Worm (Caenorhabditis elegans) whole organism, late embryonic: ENCODE measurements around the gene elo-6.
"Not testable (repeated sequence)": the region's sequence is repeated elsewhere in the genome, so short reads cannot be mapped to it uniquely, and the experiment has no call there.

Experiments used
- C08G9.2 ChIP-seq: sonication (generic microtip); optimal IDR thresholded peaks from 2 replicates; lab custom pipeline; 2016; ENCODE audit warnings: mild to moderate bottlenecking, missing genetic modification characterization, moderate library complexity, missing compliant biosample characterization
- K02D7.2 ChIP-seq: sonication (generic microtip); optimal IDR thresholded peaks from 2 replicates; lab custom pipeline; 2017; ENCODE audit warnings: mild to moderate bottlenecking, missing genetic modification characterization, missing compliant biosample characterization
- K09A11.1 ChIP-seq: sonication (generic microtip); optimal IDR thresholded peaks from 2 replicates; lab custom pipeline; 2017; ENCODE audit warnings: antibody characterized with exemption, mild to moderate bottlenecking, missing genetic modification characterization, missing compliant biosample characterization; ENCODE audit not compliant: insufficient read depth
- T23F11.4 ChIP-seq: fragments of 200-800 bp; sonication (Bioruptor generic); optimal IDR thresholded peaks from 2 replicates; lab custom pipeline; 2018; ENCODE audit warnings: mild to moderate bottlenecking, missing genetic modification characterization, missing compliant biosample characterization
- ahr-1 ChIP-seq: sonication (generic microtip); optimal IDR thresholded peaks from 2 replicates; lab custom pipeline; 2016; ENCODE audit warnings: missing genetic modification characterization, missing compliant biosample characterization
- ceh-14 ChIP-seq: sonication (generic microtip); optimal IDR thresholded peaks from 2 replicates; lab custom pipeline; 2016; ENCODE audit warnings: missing genotype, missing genetic modification characterization, missing compliant biosample characterization
- ceh-18 ChIP-seq: sonication (generic microtip); optimal IDR thresholded peaks from 2 replicates; lab custom pipeline; 2016; ENCODE audit warnings: missing genetic modification characterization, missing compliant biosample characterization
- ceh-22 ChIP-seq: sonication (generic microtip); optimal IDR thresholded peaks from 2 replicates; lab custom pipeline; 2017; ENCODE audit warnings: missing biosample characterization, missing genetic modification characterization
- ceh-24 ChIP-seq: sonication (generic microtip); optimal IDR thresholded peaks from 2 replicates; lab custom pipeline; 2016; ENCODE audit warnings: mild to moderate bottlenecking, missing genetic modification characterization, missing compliant biosample characterization
- ceh-30 ChIP-seq: fragments of 150-350 bp; optimal IDR thresholded peaks from 2 replicates; lab custom pipeline; 2014; ENCODE audit warnings: missing biosample characterization, missing genetic modification characterization
- ceh-31 ChIP-seq: sonication (generic microtip); optimal IDR thresholded peaks from 2 replicates; lab custom pipeline; 2016; ENCODE audit warnings: missing genetic modification characterization, missing compliant biosample characterization
- dve-1 ChIP-seq: sonication (generic microtip); optimal IDR thresholded peaks from 2 replicates; lab custom pipeline; 2017; ENCODE audit warnings: antibody characterized with exemption, mild to moderate bottlenecking, missing genetic modification characterization, missing compliant biosample characterization
- elt-4 ChIP-seq: sonication (generic microtip); optimal IDR thresholded peaks from 2 replicates; lab custom pipeline; 2016; ENCODE audit warnings: missing genetic modification characterization, missing compliant biosample characterization
- fkh-10 ChIP-seq: fragments of 150-350 bp; optimal IDR thresholded peaks from 2 replicates; lab custom pipeline; 2014; ENCODE audit warnings: missing biosample characterization, missing genetic modification reagents, missing genetic modification characterization
- fkh-6 ChIP-seq: sonication (generic microtip); optimal IDR thresholded peaks from 2 replicates; lab custom pipeline; 2016; ENCODE audit warnings: missing genetic modification characterization, missing compliant biosample characterization
- hlh-13 ChIP-seq: fragments of 200-800 bp; sonication (Bioruptor generic); optimal IDR thresholded peaks from 2 replicates; lab custom pipeline; 2018; ENCODE audit warnings: mild to moderate bottlenecking, missing genetic modification characterization, missing compliant biosample characterization
- hlh-15 ChIP-seq: sonication (generic microtip); optimal IDR thresholded peaks from 2 replicates; lab custom pipeline; 2016; ENCODE audit warnings: missing genetic modification characterization, missing compliant biosample characterization
- hlh-30 ChIP-seq: sonication (generic microtip); optimal IDR thresholded peaks from 2 replicates; lab custom pipeline; 2017; ENCODE audit warnings: antibody characterized with exemption, missing genetic modification characterization, missing compliant biosample characterization; ENCODE audit not compliant: insufficient read depth
- lim-6 ChIP-seq: sonication (generic microtip); optimal IDR thresholded peaks from 2 replicates; lab custom pipeline; 2016; ENCODE audit warnings: missing genetic modification characterization, missing compliant biosample characterization
- lin-11 ChIP-seq: fragments of 200-800 bp; sonication (Bioruptor generic); optimal IDR thresholded peaks from 2 replicates; lab custom pipeline; 2018; ENCODE audit warnings: mild to moderate bottlenecking, missing genetic modification characterization, missing compliant biosample characterization
- mec-3 ChIP-seq: sonication (generic microtip); optimal IDR thresholded peaks from 2 replicates; lab custom pipeline; 2016; ENCODE audit warnings: borderline replicate concordance, missing genetic modification characterization, missing compliant biosample characterization
- nhr-11 ChIP-seq: fragments of 150-350 bp; optimal IDR thresholded peaks from 2 replicates; lab custom pipeline; 2014; ENCODE audit warnings: missing biosample characterization, missing genetic modification characterization
- nhr-232 ChIP-seq: sonication (generic microtip); optimal IDR thresholded peaks from 2 replicates; lab custom pipeline; 2016; ENCODE audit warnings: missing genetic modification characterization, missing compliant biosample characterization
- npax-4 ChIP-seq: sonication (generic microtip); optimal IDR thresholded peaks from 2 replicates; lab custom pipeline; 2016; ENCODE audit warnings: missing genetic modification characterization, missing compliant biosample characterization
- odd-2 ChIP-seq: sonication (generic microtip); optimal IDR thresholded peaks from 2 replicates; lab custom pipeline; 2017; ENCODE audit warnings: antibody characterized with exemption, mild to moderate bottlenecking, missing genetic modification characterization, missing compliant biosample characterization
- pag-3 ChIP-seq: sonication (generic microtip); optimal IDR thresholded peaks from 2 replicates; lab custom pipeline; 2016; ENCODE audit warnings: missing compliant biosample characterization, missing genetic modification characterization, borderline replicate concordance
- pax-1 ChIP-seq: fragments of 150-350 bp; optimal IDR thresholded peaks from 2 replicates; lab custom pipeline; 2014; ENCODE audit warnings: missing biosample characterization, missing genetic modification characterization
- pha-4 ChIP-seq: fragments of 150-350 bp; optimal IDR thresholded peaks from 2 replicates; lab custom pipeline; 2018; ENCODE audit warnings: missing biosample characterization, missing genetic modification reagents, missing genetic modification characterization
- pqm-1 ChIP-seq: sonication (generic microtip); optimal IDR thresholded peaks from 2 replicates; lab custom pipeline; 2016; ENCODE audit warnings: missing genetic modification characterization, missing compliant biosample characterization
- ref-2 ChIP-seq: sonication (generic microtip); optimal IDR thresholded peaks from 2 replicates; lab custom pipeline; 2016; ENCODE audit warnings: missing genetic modification characterization, missing compliant biosample characterization
- sdc-2 ChIP-seq: sonication (generic microtip); optimal IDR thresholded peaks from 2 replicates; lab custom pipeline; 2016; ENCODE audit warnings: missing genotype, missing genetic modification characterization, missing compliant biosample characterization
- sox-4 ChIP-seq: sonication (generic microtip); optimal IDR thresholded peaks from 2 replicates; lab custom pipeline; 2017; ENCODE audit warnings: mild to moderate bottlenecking, missing genetic modification characterization, inconsistent platforms, missing compliant biosample characterization
- syd-9 ChIP-seq: sonication (generic microtip); optimal IDR thresholded peaks from 2 replicates; lab custom pipeline; 2016; ENCODE audit warnings: mild to moderate bottlenecking, missing genetic modification characterization, moderate library complexity, missing compliant biosample characterization
- tbx-2 ChIP-seq: sonication (generic microtip); optimal IDR thresholded peaks from 2 replicates; lab custom pipeline; 2016; ENCODE audit warnings: missing genetic modification characterization, missing compliant biosample characterization
- tbx-7 ChIP-seq: sonication (generic microtip); optimal IDR thresholded peaks from 2 replicates; lab custom pipeline; 2016; ENCODE audit warnings: missing genotype, missing genetic modification characterization, missing compliant biosample characterization
- ttx-3 ChIP-seq: sonication (generic microtip); optimal IDR thresholded peaks from 2 replicates; lab custom pipeline; 2016; ENCODE audit warnings: missing genetic modification reagents, missing genetic modification characterization, missing compliant biosample characterization
- unc-42 ChIP-seq: sonication (generic microtip); optimal IDR thresholded peaks from 2 replicates; lab custom pipeline; 2016; ENCODE audit warnings: missing genotype, missing genetic modification characterization, missing compliant biosample characterization
- unc-55 ChIP-seq: sonication (generic microtip); optimal IDR thresholded peaks from 2 replicates; lab custom pipeline; 2017; ENCODE audit warnings: missing biosample characterization, missing genetic modification reagents, missing genetic modification characterization
- unc-86 ChIP-seq: sonication (generic microtip); optimal IDR thresholded peaks from 2 replicates; lab custom pipeline; 2016; ENCODE audit warnings: missing genetic modification characterization, missing compliant biosample characterization

elo-6 gene

DNA sequence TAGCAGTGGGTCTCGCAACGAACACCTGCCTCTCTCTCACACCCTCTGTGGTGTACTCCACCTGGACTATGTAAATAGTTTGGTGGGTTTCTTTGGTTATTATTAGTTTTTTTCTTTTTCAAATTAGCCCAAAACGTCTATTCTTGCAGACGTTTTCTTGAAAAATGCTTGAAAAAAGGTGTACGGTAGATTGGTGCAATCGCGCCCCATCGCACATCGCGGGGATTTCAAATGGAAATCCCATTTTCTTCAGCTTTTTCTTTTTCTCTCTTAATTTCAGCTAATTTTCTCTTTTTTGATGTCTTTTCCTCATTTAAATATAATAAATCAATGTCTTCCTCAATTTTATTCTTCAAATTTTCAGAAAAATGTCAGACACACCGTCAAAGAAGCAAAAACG lies 34.2 kb downstream of the elo-6 start, which contains the start of gene Y4C6B.1:
Y4C6B.1 (plus strand) TSS at position 365 of the 400 bp plus-strand sequence.
- TF ChIP-seq pha-4 (tag; lab: Kevin White, UChicago) (no peak), C08G9.2 (no peak), ahr-1 (tag; lab: Kevin White, UChicago) (no peak), tbx-2 (tag; lab: Kevin White, UChicago) (peak; percentile 17), ttx-3 (tag; lab: Kevin White, UChicago) (peak; percentile 24)

DNA sequence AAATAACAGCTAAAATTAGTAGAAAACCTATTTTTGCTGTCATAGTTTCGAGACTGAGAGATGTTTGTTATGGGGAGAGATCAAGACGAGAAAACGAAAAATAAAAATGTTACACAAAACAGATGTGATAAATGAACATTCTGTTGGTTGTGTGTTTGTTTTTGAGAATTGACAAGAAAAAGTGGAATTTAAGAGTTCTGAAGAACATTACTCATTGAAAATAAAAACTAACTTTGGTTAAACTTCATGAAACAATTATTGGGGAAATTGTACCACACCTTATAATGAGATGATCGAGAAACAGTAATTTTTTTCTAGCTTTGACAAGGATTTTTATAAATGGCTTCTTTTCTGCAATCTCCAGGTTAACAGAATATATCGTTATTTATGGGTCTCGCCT lies 35.0 kb downstream of the elo-6 start, which contains the start of gene Y4C6B.7:
Y4C6B.7 (minus strand) TSS at position 101 of the 400 bp plus-strand sequence.
- TF ChIP-seq fkh-10 (GFP tag; lab: Kevin White, UChicago): no peak
- no peak for TF ChIP-seq hlh-30 (tag; lab: Kevin White, UChicago)
- no peak for TF ChIP-seq ceh-14
- no peak for TF ChIP-seq unc-55 (GFP tag; lab: Kevin White, UChicago)
- TF ChIP-seq sdc-2 (tag; lab: Kevin White, UChicago): no peak

DNA sequence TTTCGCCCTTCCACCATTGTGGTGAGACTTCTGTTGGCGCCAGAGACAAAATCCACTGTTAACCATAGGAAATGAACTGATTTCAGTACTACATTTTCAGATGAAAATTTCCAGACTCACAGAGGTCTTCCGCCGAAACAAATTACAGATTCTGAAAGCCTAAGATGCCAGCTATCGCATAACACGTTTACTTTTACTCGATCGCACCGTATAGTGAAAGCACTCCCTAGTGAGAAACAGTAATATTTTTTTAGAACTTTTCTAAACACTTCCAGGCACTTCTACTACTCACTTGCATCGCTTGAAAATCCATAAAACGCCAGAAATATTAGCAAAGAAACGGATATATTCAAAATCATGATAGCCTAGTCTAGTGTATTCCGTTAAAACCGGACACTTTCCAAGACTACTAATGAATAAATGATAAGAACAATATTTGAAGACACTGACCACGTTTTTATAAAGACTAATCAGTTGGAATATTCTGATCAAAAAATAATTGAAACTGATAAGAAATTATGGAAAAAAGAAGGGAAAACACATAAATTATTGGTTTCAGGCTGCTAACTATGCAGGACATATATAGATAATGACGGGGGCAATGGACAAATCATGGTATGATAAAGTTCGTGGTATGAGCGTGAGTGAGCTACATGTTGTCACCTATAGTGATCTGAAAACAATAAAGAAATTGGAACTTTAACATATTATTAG lies 37.7 kb downstream of the elo-6 start, which contains the start of gene gba-4:
gba-4 (minus strand) TSS at position 418 of the 714 bp plus-strand sequence.
- TF ChIP-seq elt-4 (tag; lab: Kevin White, UChicago); odd-2 (tag; lab: Kevin White, UChicago); dve-1: not testable (repeated sequence)

DNA sequence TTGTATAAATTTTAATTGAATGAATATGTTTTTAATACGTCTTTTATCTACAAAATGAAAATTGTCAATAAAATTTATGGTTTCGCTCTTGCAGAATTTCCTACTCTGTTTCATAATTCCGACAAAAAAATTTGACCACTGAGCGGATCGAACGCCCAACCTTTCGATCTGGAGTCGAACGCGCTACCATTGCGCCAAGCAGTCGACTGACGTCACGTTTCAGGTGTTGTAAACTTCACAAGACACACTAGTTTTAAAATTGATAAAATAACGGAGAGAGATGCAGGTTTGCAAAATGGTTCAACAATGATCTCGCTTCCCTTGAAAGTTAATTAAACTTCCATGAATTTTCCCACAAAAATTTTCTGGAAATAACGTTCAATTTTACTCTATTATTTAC lies 44.2 kb downstream of the elo-6 start:
- TF ChIP-seq hlh-30 (tag; lab: Kevin White, UChicago) (no peak), ceh-30 (tag; lab: Kevin White, UChicago) (no peak), K09A11.1 (no peak), lim-6 (no peak), pqm-1 (tag; lab: Kevin White, UChicago) (no peak), sox-4 (no peak), lin-11 (tag; lab: Kevin White, UChicago) (no peak), unc-42 (tag; lab: Kevin White, UChicago) (no peak), nhr-232 (no peak), ceh-24 (no peak), pag-3 (tag; lab: Kevin White, UChicago) (no peak)

DNA sequence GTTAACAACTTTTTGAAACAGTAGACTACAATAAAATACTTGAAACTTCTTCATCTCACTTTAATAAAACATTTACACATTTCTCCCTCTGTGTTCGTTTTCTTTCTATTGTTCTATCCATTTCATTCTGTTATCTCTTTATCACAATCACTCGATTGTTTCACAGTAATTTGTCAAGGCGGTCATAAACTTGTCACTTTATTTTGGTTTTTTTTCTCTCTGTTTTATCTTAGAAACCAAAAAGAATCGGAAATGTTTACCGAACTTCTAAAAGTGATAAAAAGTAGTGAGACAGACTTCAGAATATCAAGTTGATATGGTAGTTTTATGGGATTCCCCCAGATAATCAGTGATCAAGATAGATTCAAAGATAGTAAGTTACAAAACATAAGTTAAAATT lies 49.1 kb downstream of the elo-6 start, which contains the start of gene Y4C6B.2:
Y4C6B.2 (plus strand) TSS at position 320 of the 400 bp plus-strand sequence.
- no peak for TF ChIP-seq fkh-6 (tag; lab: Kevin White, UChicago)
- no peak for TF ChIP-seq hlh-13 (GFP tag; lab: Kevin White, UChicago)
- no peak for TF ChIP-seq tbx-7 (tag; lab: Kevin White, UChicago)
- TF ChIP-seq pax-1 (tag; lab: Kevin White, UChicago): no peak
- TF ChIP-seq mec-3 (tag; lab: Kevin White, UChicago): no peak
- no peak for TF ChIP-seq unc-86 (tag; lab: Kevin White, UChicago)
- TF ChIP-seq ceh-30 (tag; lab: Kevin White, UChicago): no peak
- no peak for TF ChIP-seq ref-2 (tag; lab: Kevin White, UChicago)
- no peak for TF ChIP-seq syd-9

DNA sequence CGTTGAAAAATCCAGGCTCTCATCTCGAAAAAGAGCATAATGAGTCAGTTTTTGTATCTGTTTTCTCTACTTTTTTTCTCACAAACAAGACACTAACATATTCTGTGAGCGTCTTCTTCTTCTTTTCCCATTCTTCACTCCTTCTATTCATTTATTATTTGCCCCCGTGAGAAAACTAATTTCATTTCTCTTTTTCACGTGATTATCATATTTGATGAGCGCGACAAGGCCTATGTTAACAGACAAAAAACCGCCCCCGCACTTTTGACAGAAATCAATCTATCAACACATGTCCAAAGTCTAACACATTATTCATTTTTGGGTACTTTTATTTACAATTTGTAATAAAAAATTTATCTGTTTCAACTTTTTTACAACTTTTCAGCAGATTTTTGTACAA lies 50.7 kb downstream of the elo-6 start:
- TF ChIP-seq ceh-18 (tag; lab: Kevin White, UChicago) (no peak), hlh-15 (tag; lab: Kevin White, UChicago) (no peak), ceh-30 (tag; lab: Kevin White, UChicago) (no peak), tbx-7 (tag; lab: Kevin White, UChicago) (no peak), nhr-11 (tag; lab: Kevin White, UChicago) (no peak), mec-3 (tag; lab: Kevin White, UChicago) (no peak), nhr-232 (no peak), T23F11.4 (GFP tag; lab: Kevin White, UChicago) (no peak), npax-4 (tag; lab: Kevin White, UChicago) (no peak), ceh-22 (no peak), ceh-31 (tag; lab: Kevin White, UChicago) (no peak), K02D7.2 (tag; lab: Kevin White, UChicago) (no peak)
